Fruit fly (Drosophila melanogaster) whole organism, embryonic: Measurements from ENCODE around the gene CG43116.

Experiments
- CG10274 ChIP-seq: fragments of 200-800 bp; sonication (Bioruptor generic); optimal IDR thresholded peaks from 3 replicates; lab custom pipeline; 2017; ENCODE audit warnings: missing biosample characterization, mild to moderate bottlenecking, missing genetic modification characterization
- CG10366 ChIP-seq: fragments of 200-800 bp; sonication (Bioruptor generic); IDR thresholded peaks from 2 replicates; pipeline ENCODE4 v1.3.6; 2022; ENCODE audit warnings: missing biosample characterization, missing genetic modification characterization
- CG11504 ChIP-seq: fragments of 200-800 bp; sonication (Bioruptor generic); optimal IDR thresholded peaks from 3 replicates; lab custom pipeline; 2019; ENCODE audit warnings: missing biosample characterization, mild to moderate bottlenecking, missing genetic modification characterization, moderate library complexity
- CG12155 ChIP-seq: fragments of 200-800 bp; sonication (Bioruptor generic); optimal IDR thresholded peaks from 3 replicates; lab custom pipeline; 2016; ENCODE audit warnings: missing biosample characterization, missing genetic modification characterization
- CG12659 ChIP-seq: fragments of 200-800 bp; sonication (Bioruptor generic); optimal IDR thresholded peaks from 3 replicates; lab custom pipeline; 2017; ENCODE audit warnings: mild to moderate bottlenecking, missing biosample characterization, missing genetic modification reagents, missing genetic modification characterization
- CG15011 ChIP-seq: fragments of 200-800 bp; sonication (Bioruptor generic); optimal IDR thresholded peaks from 3 replicates; lab custom pipeline; 2018; ENCODE audit warnings: missing biosample characterization, mild to moderate bottlenecking, missing genetic modification characterization
- CG17186 ChIP-seq: fragments of 200-800 bp; sonication (Bioruptor generic); optimal IDR thresholded peaks from 3 replicates; lab custom pipeline; 2017; ENCODE audit warnings: missing biosample characterization, missing genetic modification reagents, missing genetic modification characterization
- CG2129 ChIP-seq: fragments of 200-800 bp; sonication (Bioruptor generic); IDR thresholded peaks from 2 replicates; pipeline ENCODE4 v1.3.6; 2022; ENCODE audit warnings: missing biosample characterization, missing genetic modification characterization; ENCODE audit not compliant: partially characterized antibody
- CG2889 ChIP-seq: fragments of 200-800 bp; sonication (Bioruptor generic); IDR thresholded peaks from 3 replicates; pipeline ENCODE4 v1.3.6; 2022; ENCODE audit warnings: missing biosample characterization, missing genetic modification characterization
- CG3726 ChIP-seq: fragments of 200-800 bp; sonication (Bioruptor generic); IDR thresholded peaks from 3 replicates; pipeline ENCODE4, ENCODE4 v1.3.6; 2022; ENCODE audit warnings: missing biosample characterization, missing genetic modification characterization
- CG4707 ChIP-seq: fragments of 200-800 bp; sonication (Bioruptor generic); optimal IDR thresholded peaks from 2 replicates; lab custom pipeline; 2018; ENCODE audit warnings: missing biosample characterization, mild to moderate bottlenecking, missing genetic modification characterization, moderate library complexity
- CG5180 ChIP-seq: fragments of 200-800 bp; sonication (Bioruptor generic); optimal IDR thresholded peaks from 3 replicates; lab custom pipeline; 2017; ENCODE audit warnings: missing biosample characterization, missing genetic modification characterization, mild to moderate bottlenecking, moderate library complexity, missing genetic modification reagents
- CG5245 ChIP-seq: fragments of 200-800 bp; sonication (Bioruptor generic); optimal IDR thresholded peaks from 3 replicates; lab custom pipeline; 2016; ENCODE audit warnings: missing biosample characterization, missing genetic modification characterization
- CG6813 ChIP-seq: fragments of 200-800 bp; sonication (Bioruptor generic); optimal IDR thresholded peaks from 2 replicates; lab custom pipeline; 2017; ENCODE audit warnings: missing biosample characterization, missing genetic modification characterization, mild to moderate bottlenecking, moderate library complexity, missing genetic modification reagents
- CG7839 ChIP-seq: fragments of 200-800 bp; sonication (Bioruptor generic); optimal IDR thresholded peaks from 3 replicates; lab custom pipeline; 2018; ENCODE audit warnings: missing biosample characterization, mild to moderate bottlenecking, missing genetic modification characterization, moderate library complexity
- CG7963 ChIP-seq: fragments of 200-800 bp; sonication (Bioruptor generic); IDR thresholded peaks from 3 replicates; pipeline ENCODE4 v1.3.6; 2022; ENCODE audit warnings: missing biosample characterization, missing genetic modification characterization; ENCODE audit not compliant: partially characterized antibody
- CG8281 ChIP-seq: fragments of 200-800 bp; sonication (Bioruptor generic); optimal IDR thresholded peaks from 2 replicates; lab custom pipeline; 2018; ENCODE audit warnings: missing biosample characterization, mild to moderate bottlenecking, missing genetic modification characterization, moderate library complexity
- CG9609 ChIP-seq: fragments of 200-800 bp; sonication (Bioruptor generic); optimal IDR thresholded peaks from 3 replicates; lab custom pipeline; 2016; ENCODE audit warnings: missing biosample characterization, missing genetic modification characterization
- Deaf1 ChIP-seq: fragments of 200-800 bp; optimal IDR thresholded peaks from 3 replicates; lab custom pipeline; 2019; ENCODE audit warnings: missing biosample characterization, mild to moderate bottlenecking, missing genetic modification characterization, moderate library complexity
- Doc3 ChIP-seq: fragments of 200-800 bp; sonication (Bioruptor generic); IDR thresholded peaks from 3 replicates; pipeline ENCODE4 v1.3.6; 2022; ENCODE audit warnings: missing biosample characterization, missing genetic modification characterization; ENCODE audit not compliant: partially characterized antibody
- E2f1 ChIP-seq: fragments of 200-800 bp; sonication (Bioruptor generic); IDR thresholded peaks from 2 replicates; pipeline ENCODE4 v1.3.6; 2022; ENCODE audit warnings: missing biosample characterization, missing genetic modification characterization
- Fer1 ChIP-seq: fragments of 200-800 bp; sonication (Bioruptor generic); optimal IDR thresholded peaks from 2 replicates; lab custom pipeline; 2017; ENCODE audit warnings: missing biosample characterization, mild to moderate bottlenecking, missing genetic modification characterization
- HLHmδ ChIP-seq: fragments of 200-800 bp; sonication (Bioruptor generic); optimal IDR thresholded peaks from 2 replicates; lab custom pipeline; 2018; ENCODE audit warnings: missing biosample characterization, mild to moderate bottlenecking, missing genetic modification characterization, moderate library complexity
- Kr ChIP-seq: fragments of 200-800 bp; sonication (Bioruptor generic); optimal IDR thresholded peaks from 2 replicates; lab custom pipeline; 2017; ENCODE audit warnings: missing biosample characterization, mild to moderate bottlenecking, missing genetic modification characterization
- Med ChIP-seq: fragments of 200-800 bp; sonication (Bioruptor generic); peaks from one replicate; lab custom pipeline; 2016; ENCODE audit warnings: missing biosample characterization, missing genetic modification characterization, mild to moderate bottlenecking, inconsistent platforms, moderate library complexity
- NC2β ChIP-seq: fragments of 200-800 bp; sonication (Bioruptor generic); optimal IDR thresholded peaks from 2 replicates; lab custom pipeline; 2016; ENCODE audit warnings: missing biosample characterization, missing genetic modification characterization
- Oli ChIP-seq: fragments of 200-800 bp; sonication (Bioruptor generic); optimal IDR thresholded peaks from 2 replicates; lab custom pipeline; 2018; ENCODE audit warnings: missing biosample characterization, mild to moderate bottlenecking, missing genetic modification characterization, moderate library complexity
- PHDP ChIP-seq: fragments of 200-800 bp; sonication (Bioruptor generic); optimal IDR thresholded peaks from 3 replicates; lab custom pipeline; 2018; ENCODE audit warnings: missing biosample characterization, mild to moderate bottlenecking, missing genetic modification characterization, moderate library complexity
- Sry-β ChIP-seq: fragments of 200-800 bp; sonication (Bioruptor generic); optimal IDR thresholded peaks from 2 replicates; lab custom pipeline; 2018; ENCODE audit warnings: missing biosample characterization, mild to moderate bottlenecking, missing genetic modification characterization, moderate library complexity
- ab ChIP-seq: fragments of 200-800 bp; sonication (Bioruptor generic); optimal IDR thresholded peaks from 2 replicates; lab custom pipeline; 2016; ENCODE audit warnings: missing biosample characterization, missing genetic modification characterization
- ac ChIP-seq: fragments of 200-800 bp; sonication (Bioruptor generic); optimal IDR thresholded peaks from 3 replicates; lab custom pipeline; 2017; ENCODE audit warnings: missing biosample characterization, mild to moderate bottlenecking, missing genetic modification characterization
- bcd ChIP-seq: fragments of 200-800 bp; sonication (Bioruptor generic); optimal IDR thresholded peaks from 2 replicates; lab custom pipeline; 2017; ENCODE audit warnings: missing biosample characterization, mild to moderate bottlenecking, missing genetic modification characterization
- cad ChIP-seq: fragments of >200 bp; optimal IDR thresholded peaks from 2 replicates; lab custom pipeline; 2017; ENCODE audit warnings: missing biosample characterization, missing genetic modification characterization
- cg ChIP-seq: fragments of 200-800 bp; sonication (Bioruptor generic); optimal IDR thresholded peaks from 3 replicates; lab custom pipeline; 2019; ENCODE audit warnings: missing biosample characterization, mild to moderate bottlenecking, missing genetic modification characterization, moderate library complexity
- chm ChIP-seq: fragments of 200-800 bp; sonication (Bioruptor generic); IDR thresholded peaks from 2 replicates; pipeline ENCODE4 v1.3.6; 2022; ENCODE audit warnings: missing biosample characterization, missing genetic modification characterization
- ci ChIP-seq: fragments of 200-800 bp; sonication (Bioruptor generic); IDR thresholded peaks from 3 replicates; pipeline ENCODE4 v1.3.6; 2022; ENCODE audit warnings: missing biosample characterization, missing genetic modification characterization
- grau ChIP-seq: fragments of 200-800 bp; optimal IDR thresholded peaks from 3 replicates; lab custom pipeline; 2019; ENCODE audit warnings: missing biosample characterization, mild to moderate bottlenecking, missing genetic modification characterization, moderate library complexity
- gsb-n ChIP-seq: fragments of 200-800 bp; sonication (Bioruptor generic); optimal IDR thresholded peaks from 3 replicates; lab custom pipeline; 2018; ENCODE audit warnings: missing biosample characterization, mild to moderate bottlenecking, missing genetic modification characterization
- kni ChIP-seq: fragments of 200-800 bp; sonication (Bioruptor generic); optimal IDR thresholded peaks from 3 replicates; lab custom pipeline; 2017; ENCODE audit warnings: mild to moderate bottlenecking, missing biosample characterization, missing genetic modification reagents, missing genetic modification characterization
- lab ChIP-seq: fragments of 200-800 bp; sonication (Bioruptor generic); optimal IDR thresholded peaks from 3 replicates; lab custom pipeline; 2017; ENCODE audit warnings: missing biosample characterization, missing genetic modification characterization, mild to moderate bottlenecking, moderate library complexity, missing genetic modification reagents
- lola ChIP-seq, 3 experiments: fragments of >200 bp in 2 of 3; fragments of 200-800 bp in 1 of 3; sonication (Bioruptor generic) in 1 of 3; optimal IDR thresholded peaks; 2 replicates each; lab custom pipeline; 2017 to 2019; ENCODE audit warnings: missing biosample characterization in 3 of 3, missing genetic modification characterization in 3 of 3, mild to moderate bottlenecking in 1 of 3, moderate library complexity in 1 of 3
- org-1 ChIP-seq: fragments of 200-800 bp; sonication (Bioruptor generic); optimal IDR thresholded peaks from 2 replicates; lab custom pipeline; 2017; ENCODE audit warnings: missing biosample characterization, missing genetic modification characterization
- pho ChIP-seq: fragments of 200-800 bp; sonication (Bioruptor generic); optimal IDR thresholded peaks from 2 replicates; lab custom pipeline; 2016; ENCODE audit warnings: missing biosample characterization, missing genetic modification characterization
- repo ChIP-seq: fragments of 200-800 bp; sonication (Bioruptor generic); optimal IDR thresholded peaks from 2 replicates; lab custom pipeline; 2016; ENCODE audit warnings: missing biosample characterization, missing genetic modification characterization
- sd ChIP-seq: fragments of 200-800 bp; sonication (Bioruptor generic); optimal IDR thresholded peaks from 3 replicates; lab custom pipeline; 2018; ENCODE audit warnings: missing biosample characterization, mild to moderate bottlenecking, missing genetic modification characterization, moderate library complexity
- shn ChIP-seq: fragments of 200-800 bp; sonication (Bioruptor generic); optimal IDR thresholded peaks from 3 replicates; lab custom pipeline; 2016; ENCODE audit warnings: missing biosample characterization, missing genetic modification characterization
- sisA ChIP-seq: fragments of 200-800 bp; sonication (Bioruptor generic); IDR thresholded peaks from 2 replicates; pipeline ENCODE4 v1.3.6; 2022; ENCODE audit warnings: missing biosample characterization, missing genetic modification characterization
- slbo ChIP-seq: fragments of 200-800 bp; sonication (Bioruptor generic); IDR thresholded peaks from 2 replicates; pipeline ENCODE4 v1.3.6; 2022; ENCODE audit warnings: missing biosample characterization, missing genetic modification characterization
- vnd ChIP-seq: fragments of 200-800 bp; sonication (Bioruptor generic); IDR thresholded peaks from 3 replicates; pipeline ENCODE4 v1.3.6; 2022; ENCODE audit warnings: missing biosample characterization, missing genetic modification characterization; ENCODE audit not compliant: partially characterized antibody

Gene CG43116

dm6 chr3R:26017294-26017770 is 20.5 kb upstream of the CG43116 start (continued):
- no peak for TF ChIP-seq CG2129 (GFP tag; lab: Robert Waterston, UW)
- peak; percentile 94 for TF ChIP-seq HLHmδ (GFP tag; lab: Kevin White, UChicago)
- no peak for TF ChIP-seq CG17186 (GFP tag; lab: Kevin White, UChicago)
- TF ChIP-seq kni (GFP tag; lab: Kevin White, UChicago) = peak; percentile 72
- peak; percentile 13 for TF ChIP-seq cad (GFP tag; lab: Kevin White, UChicago)
- no peak for TF ChIP-seq pho
- TF ChIP-seq ci (GFP tag; lab: Robert Waterston, UW) = 0 out of 3 replicates have a peak, but pooled peaks have one; percentile 20
- peak; percentile 80 for TF ChIP-seq CG11504 (tag; lab: Kevin White, UChicago)
- no peak for TF ChIP-seq CG5180 (GFP tag; lab: Kevin White, UChicago)
- TF ChIP-seq vnd (GFP tag; lab: Robert Waterston, UW) = no peak
- no peak for TF ChIP-seq chm (GFP tag; lab: Robert Waterston, UW)
- no peak for TF ChIP-seq Fer1 (GFP tag; lab: Kevin White, UChicago)
- TF ChIP-seq Med (GFP tag; lab: Kevin White, UChicago) = peak; percentile 72
- TF ChIP-seq sd = peak; percentile 79
- TF ChIP-seq CG7963 (GFP tag; lab: Robert Waterston, UW) = no peak
- no peak for TF ChIP-seq CG8281
- no peak for TF ChIP-seq Sry-β
- peak; percentile 85 for TF ChIP-seq Deaf1 (tag; lab: Kevin White, UChicago)
- TF ChIP-seq CG10366 (GFP tag; lab: Robert Waterston, UW) = no peak
- no peak for TF ChIP-seq Kr (GFP tag; lab: Kevin White, UChicago)
- TF ChIP-seq CG10274 (GFP tag; lab: Kevin White, UChicago) = no peak
- TF ChIP-seq Doc3 = no peak
- TF ChIP-seq CG4707 (GFP tag; lab: Kevin White, UChicago) = no peak
- TF ChIP-seq NC2β (GFP tag; lab: Kevin White, UChicago) = no peak
- TF ChIP-seq CG3726 (GFP tag; lab: Robert Waterston, UW) = no peak
- peak; percentile 18 for TF ChIP-seq cg (GFP tag; lab: Kevin White, UChicago)
- TF ChIP-seq Oli (tag; lab: Kevin White, UChicago) = no peak
- TF ChIP-seq ab (GFP tag; lab: Kevin White, UChicago) = no peak
- no peak for TF ChIP-seq CG9609
- TF ChIP-seq ac (GFP tag; lab: Kevin White, UChicago) = no peak

DNA sequence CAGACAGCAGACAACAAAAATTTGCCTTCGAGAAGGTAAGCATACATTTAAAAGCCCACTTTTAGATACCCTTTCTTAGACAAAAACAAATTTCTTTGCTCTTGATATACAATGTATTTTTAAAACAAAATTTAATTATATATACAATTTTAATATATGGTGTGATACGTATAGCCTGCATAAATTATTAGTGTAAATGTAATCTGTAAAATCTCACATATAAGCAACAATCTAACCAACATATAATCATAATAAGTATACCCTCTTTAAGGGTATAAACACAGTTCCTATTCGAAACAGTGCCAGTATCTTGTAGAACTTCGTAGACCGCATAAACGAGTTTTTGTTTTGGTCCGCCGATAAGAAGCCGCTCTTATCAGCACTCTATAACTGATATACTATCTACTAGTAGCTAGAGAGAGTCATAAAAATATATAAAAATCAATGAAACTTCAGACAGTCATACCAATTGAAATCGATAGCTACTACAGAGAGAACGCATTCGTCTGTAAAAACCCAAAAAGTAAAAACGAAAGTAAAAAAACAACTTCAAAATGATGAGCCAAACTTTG is 17.6 kb upstream of the CG43116 start, which contains the start of gene Kaz-m1:
Gene Kaz-m1, plus strand, starts transcription at position 460 of the 572 bp plus-strand sequence.
- TF ChIP-seq CG12155 (GFP tag; lab: Kevin White, UChicago) = peak; percentile 30
- TF ChIP-seq CG15011 (GFP tag; lab: Kevin White, UChicago) = no peak
- TF ChIP-seq CG5245 (GFP tag; lab: Kevin White, UChicago) = no peak
- TF ChIP-seq org-1 (GFP tag; lab: Kevin White, UChicago) = peak; percentile 11
- TF ChIP-seq repo (GFP tag; lab: Kevin White, UChicago) = no peak
- 0 out of 2 replicates have a peak, but pooled peaks have one; percentile 14 for TF ChIP-seq E2f1 (GFP tag; lab: Robert Waterston, UW)
- TF ChIP-seq slbo (GFP tag; lab: Robert Waterston, UW) = peak; percentile 50; the same call in 1 of the 2 replicates
- TF ChIP-seq shn (GFP tag; lab: Kevin White, UChicago) = no peak
- no peak for TF ChIP-seq sisA (GFP tag; lab: Robert Waterston, UW)
- TF ChIP-seq lab (GFP tag; lab: Kevin White, UChicago) = peak; percentile 43
- TF ChIP-seq PHDP (tag; lab: Kevin White, UChicago) = peak; percentile 69
- peak; percentile 22 for TF ChIP-seq CG12659 (GFP tag; lab: Kevin White, UChicago)
- peak; percentile 16 for TF ChIP-seq CG6813 (GFP tag; lab: Kevin White, UChicago)
- TF ChIP-seq CG2889 (GFP tag; lab: Robert Waterston, UW) = no peak
- peak; percentile 75 for TF ChIP-seq grau (tag; lab: Kevin White, UChicago)
- peak; percentile 29 for TF ChIP-seq bcd (GFP tag; lab: Kevin White, UChicago)
- TF ChIP-seq gsb-n (tag; lab: Kevin White, UChicago) = peak; percentile 57
- peak in 1 of 3 experiments; percentile 73 for TF ChIP-seq lola (GFP tag; optimal IDR thresholded peaks at IDR 0.05; lab: Kevin White, UChicago)
- peak; percentile 74 for TF ChIP-seq CG7839 (tag; lab: Kevin White, UChicago)
